Fruit fly (Drosophila melanogaster) whole organism, pupa: ENCODE measurements around the gene SelT.

Experiments
- CG10348 ChIP-seq: fragments of 200-800 bp; sonication (Bioruptor generic); IDR thresholded peaks from 2 replicates; pipeline ENCODE4 v1.3.6; 2022; ENCODE audit warnings: missing biosample characterization, missing genetic modification characterization
- CG12605 ChIP-seq: fragments of 200-800 bp; sonication (Bioruptor generic); IDR thresholded peaks from 2 replicates; pipeline ENCODE4 v1.3.6; 2022; ENCODE audit warnings: missing biosample characterization, missing genetic modification characterization
- CG13204 ChIP-seq: fragments of 200-800 bp; sonication (Bioruptor generic); optimal IDR thresholded peaks from 2 replicates; lab custom pipeline; 2018; ENCODE audit warnings: missing biosample characterization, mild to moderate bottlenecking, missing genetic modification characterization, moderate library complexity
- CG14655 ChIP-seq: fragments of 200-800 bp; sonication (Bioruptor generic); optimal IDR thresholded peaks from 3 replicates; lab custom pipeline; 2017; ENCODE audit warnings: mild to moderate bottlenecking, missing biosample characterization, missing genetic modification reagents, missing genetic modification characterization
- CG15710 ChIP-seq: fragments of 200-800 bp; sonication (Bioruptor generic); optimal IDR thresholded peaks from 2 replicates; lab custom pipeline; 2018; ENCODE audit warnings: missing biosample characterization, mild to moderate bottlenecking, missing genetic modification characterization, moderate library complexity
- CG17806 ChIP-seq: fragments of 200-800 bp; sonication (Bioruptor generic); optimal IDR thresholded peaks from 2 replicates; lab custom pipeline; 2018; ENCODE audit warnings: missing biosample characterization, mild to moderate bottlenecking, missing genetic modification characterization, moderate library complexity
- CG32121 ChIP-seq: fragments of 200-800 bp; sonication (Bioruptor generic); IDR thresholded peaks from 2 replicates; pipeline ENCODE4 v1.3.6; 2022; ENCODE audit warnings: missing biosample characterization, missing genetic modification characterization
- CG34367 ChIP-seq: fragments of 200-800 bp; sonication (Bioruptor generic); optimal IDR thresholded peaks from 2 replicates; lab custom pipeline; 2018; ENCODE audit warnings: missing biosample characterization, mild to moderate bottlenecking, missing genetic modification characterization
- CG4496 ChIP-seq: fragments of 200-800 bp; sonication (Bioruptor generic); IDR thresholded peaks from 3 replicates; pipeline ENCODE4 v1.3.6; 2022; ENCODE audit warnings: missing biosample characterization, missing genetic modification characterization
- CG8159 ChIP-seq: fragments of 200-800 bp; sonication (Bioruptor generic); optimal IDR thresholded peaks from 3 replicates; lab custom pipeline; 2018; ENCODE audit warnings: missing biosample characterization, mild to moderate bottlenecking, missing genetic modification characterization, moderate library complexity
- CG8301 ChIP-seq: fragments of 200-800 bp; sonication (Bioruptor generic); optimal IDR thresholded peaks from 2 replicates; lab custom pipeline; 2018; ENCODE audit warnings: missing biosample characterization, mild to moderate bottlenecking, missing genetic modification characterization
- CG9948 ChIP-seq: fragments of 200-800 bp; sonication (Bioruptor generic); optimal IDR thresholded peaks from 2 replicates; lab custom pipeline; 2018; ENCODE audit warnings: missing biosample characterization, mild to moderate bottlenecking, missing genetic modification characterization, moderate library complexity
- D1 ChIP-seq: fragments of 200-800 bp; sonication (Bioruptor generic); optimal IDR thresholded peaks from 2 replicates; lab custom pipeline; 2018; ENCODE audit warnings: missing biosample characterization, mild to moderate bottlenecking, missing genetic modification characterization, moderate library complexity
- EcR ChIP-seq: fragments of 200-800 bp; sonication (Bioruptor generic); optimal IDR thresholded peaks from 3 replicates; lab custom pipeline; 2019; ENCODE audit warnings: missing biosample characterization, missing genetic modification characterization, mild to moderate bottlenecking, moderate library complexity, missing genetic modification reagents
- Ets98B ChIP-seq: fragments of 200-800 bp; sonication (Bioruptor generic); IDR thresholded peaks from 2 replicates; pipeline ENCODE4 v1.3.6; 2022; ENCODE audit warnings: missing biosample characterization, missing genetic modification characterization
- Pif1A ChIP-seq: fragments of 200-800 bp; sonication (Bioruptor generic); optimal IDR thresholded peaks from 3 replicates; lab custom pipeline; 2016; ENCODE audit warnings: missing biosample characterization, missing genetic modification characterization
- Pif1B ChIP-seq: fragments of 200-800 bp; sonication (Bioruptor generic); optimal IDR thresholded peaks from 3 replicates; lab custom pipeline; 2016; ENCODE audit warnings: missing biosample characterization, missing genetic modification characterization
- Snoo ChIP-seq: fragments of 200-800 bp; sonication (Bioruptor generic); optimal IDR thresholded peaks from 3 replicates; lab custom pipeline; 2017; ENCODE audit warnings: missing biosample characterization, mild to moderate bottlenecking, missing genetic modification characterization, inconsistent platforms
- fd96Ca ChIP-seq: fragments of 200-800 bp; sonication (Bioruptor generic); IDR thresholded peaks from 3 replicates; pipeline ENCODE4 v1.3.6; 2022; ENCODE audit warnings: missing biosample characterization, missing genetic modification characterization
- gl ChIP-seq: fragments of 200-800 bp; sonication (Bioruptor generic); optimal IDR thresholded peaks from 2 replicates; lab custom pipeline; 2018; ENCODE audit warnings: missing biosample characterization, mild to moderate bottlenecking, missing genetic modification characterization
- rn ChIP-seq: fragments of 200-800 bp; sonication (Bioruptor generic); IDR thresholded peaks from 2 replicates; pipeline ENCODE4 v1.3.6; 2022; ENCODE audit warnings: missing biosample characterization, missing genetic modification characterization

Gene SelT

DNA sequence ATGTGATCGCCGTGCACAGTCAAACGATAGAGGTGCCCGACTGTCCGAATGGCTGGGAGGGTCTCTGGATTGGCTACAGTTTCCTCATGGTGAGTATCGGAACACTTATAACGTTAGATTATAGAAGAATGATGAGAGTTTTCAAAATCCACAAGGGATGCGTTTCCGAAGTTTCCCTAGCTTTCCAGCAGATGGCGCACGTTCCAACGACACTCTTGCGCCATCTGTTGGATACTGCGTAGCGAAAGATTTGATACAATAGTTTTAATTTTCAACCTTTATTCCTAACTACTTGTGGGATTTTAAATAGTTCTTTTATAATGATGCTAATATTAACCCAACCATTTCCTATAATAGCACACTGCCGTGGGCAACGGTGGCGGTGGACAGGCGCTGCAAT is 25.4 kb downstream of the SelT start:
- TF ChIP-seq fd96Ca (GFP tag; lab: Robert Waterston, UW) (no peak), CG14655 (GFP tag; lab: Kevin White, UChicago) (no peak), EcR (GFP tag; lab: Kevin White, UChicago) (no peak), CG13204 (GFP tag; lab: Kevin White, UChicago) (no peak), CG10348 (GFP tag; lab: Robert Waterston, UW) (no peak), Pif1A (GFP tag; lab: Kevin White, UChicago) (no peak), CG12605 (GFP tag; lab: Robert Waterston, UW) (no peak), rn (GFP tag; lab: Robert Waterston, UW) (no peak), CG17806 (tag; lab: Kevin White, UChicago) (no peak), CG8159 (tag; lab: Kevin White, UChicago) (no peak), Snoo (no peak), Ets98B (no peak), CG9948 (tag; lab: Kevin White, UChicago) (no peak), gl (tag; lab: Kevin White, UChicago) (no peak), CG8301 (tag; lab: Kevin White, UChicago) (no peak)

DNA sequence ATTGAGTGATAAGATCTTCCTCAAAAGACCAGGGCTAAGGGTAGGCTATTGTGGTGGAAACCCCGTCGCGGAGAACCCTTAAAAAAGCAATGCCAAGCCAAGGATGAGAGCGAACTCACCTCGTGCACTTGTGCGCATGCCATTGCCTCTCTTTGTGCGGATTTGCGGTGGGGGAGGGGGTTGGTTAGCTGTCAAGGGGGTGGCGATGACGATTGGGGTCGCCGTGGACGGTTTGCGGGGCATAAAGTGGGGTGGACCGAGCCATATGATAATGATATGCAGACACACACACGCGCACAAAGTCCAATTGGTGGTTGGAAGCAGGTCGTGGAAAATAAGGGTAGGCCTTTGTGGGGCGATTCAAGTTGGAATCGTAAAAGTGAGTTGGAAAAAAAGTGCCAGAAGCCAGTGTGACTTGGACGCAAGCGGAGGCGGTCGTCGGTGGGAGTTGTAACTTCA is 26.7 kb downstream of the SelT start, which contains the start of the genes CG14042 and SP555:
Gene CG14042, plus strand, starts transcription at position 308 of the 459 bp plus-strand sequence.
Gene SP555, plus strand, starts transcription at position 308 of the 459 bp plus-strand sequence.
- no peak for TF ChIP-seq Pif1B (GFP tag; lab: Kevin White, UChicago)
- no peak for TF ChIP-seq CG8159 (tag; lab: Kevin White, UChicago)
- TF ChIP-seq CG12605 (GFP tag; lab: Robert Waterston, UW) = no peak
- no peak for TF ChIP-seq CG13204 (GFP tag; lab: Kevin White, UChicago)
- TF ChIP-seq Pif1A (GFP tag; lab: Kevin White, UChicago) = no peak
- TF ChIP-seq fd96Ca (GFP tag; lab: Robert Waterston, UW) = 0 out of 3 replicates have a peak, but pooled peaks have one; percentile 18
- no peak for TF ChIP-seq EcR (GFP tag; lab: Kevin White, UChicago)

DNA sequence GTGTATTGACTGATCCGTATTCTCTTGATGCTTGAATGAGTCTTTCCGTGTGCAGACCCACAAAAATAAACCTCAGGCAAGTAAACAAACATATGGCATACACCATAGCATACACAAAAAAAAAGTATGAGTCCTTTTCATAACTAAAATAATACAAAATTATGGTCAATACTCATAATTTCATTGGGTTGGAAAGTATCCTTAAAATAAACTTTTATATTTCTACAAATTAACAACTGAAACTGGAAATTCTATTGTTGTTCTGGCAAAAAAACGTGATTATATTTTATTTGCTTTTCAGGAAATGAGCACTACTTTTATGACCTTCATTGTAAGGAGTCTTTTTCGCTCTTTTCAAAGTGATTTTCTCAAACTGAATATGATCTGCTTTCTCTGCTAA is 31.4 kb downstream of the SelT start:
- TF ChIP-seq CG15710 (tag; lab: Kevin White, UChicago) = no peak
- peak; percentile 14 for TF ChIP-seq CG8159 (tag; lab: Kevin White, UChicago)
- no peak for TF ChIP-seq Pif1A (GFP tag; lab: Kevin White, UChicago)
- TF ChIP-seq CG32121 = no peak
- no peak for TF ChIP-seq CG9948 (tag; lab: Kevin White, UChicago)
- TF ChIP-seq CG8301 (tag; lab: Kevin White, UChicago) = no peak

DNA sequence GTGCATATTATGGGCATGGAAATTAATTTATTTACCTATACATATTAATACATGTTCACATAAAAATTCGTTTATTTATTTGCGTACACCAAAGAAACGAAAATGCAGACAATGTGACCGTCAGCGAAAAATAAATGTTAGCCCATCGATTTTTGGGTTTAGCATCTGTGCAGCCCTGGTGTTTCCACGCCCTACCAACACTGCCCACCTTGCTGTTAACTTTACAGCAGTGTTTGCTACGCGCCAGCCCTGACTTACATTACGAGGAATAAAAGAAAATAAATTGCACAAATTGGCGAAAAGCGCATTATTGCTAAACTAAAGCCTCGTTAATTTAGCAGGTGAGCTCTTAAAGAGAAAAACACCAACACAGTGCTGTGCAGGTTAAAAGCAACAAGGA is 32.3 kb downstream of the SelT start, which contains the start of the genes CG33995, CG44000 and CG44001:
Gene CG33995, plus strand, starts transcription at position 228 of the 400 bp plus-strand sequence.
Gene CG44000, plus strand, starts transcription at position 228 of the 400 bp plus-strand sequence.
Gene CG44001, plus strand, starts transcription at position 228 of the 400 bp plus-strand sequence.
- TF ChIP-seq CG17806 (tag; lab: Kevin White, UChicago) (no peak), Ets98B (peak; percentile 5), CG4496 (GFP tag; lab: Robert Waterston, UW) (peak; percentile 41; the same call in 2 of the 3 replicates), Pif1A (GFP tag; lab: Kevin White, UChicago) (peak; percentile 7), CG8159 (tag; lab: Kevin White, UChicago) (peak; percentile 32), CG32121 (no peak), fd96Ca (GFP tag; lab: Robert Waterston, UW) (0 out of 3 replicates have a peak, but pooled peaks have one; percentile 43), CG13204 (GFP tag; lab: Kevin White, UChicago) (no peak), Snoo (peak; percentile 6), D1 (tag; lab: Kevin White, UChicago) (peak; percentile 3), Pif1B (GFP tag; lab: Kevin White, UChicago) (peak; percentile 0), CG15710 (tag; lab: Kevin White, UChicago) (peak; percentile 18), CG34367 (no peak), CG14655 (GFP tag; lab: Kevin White, UChicago) (peak; percentile 1)

DNA sequence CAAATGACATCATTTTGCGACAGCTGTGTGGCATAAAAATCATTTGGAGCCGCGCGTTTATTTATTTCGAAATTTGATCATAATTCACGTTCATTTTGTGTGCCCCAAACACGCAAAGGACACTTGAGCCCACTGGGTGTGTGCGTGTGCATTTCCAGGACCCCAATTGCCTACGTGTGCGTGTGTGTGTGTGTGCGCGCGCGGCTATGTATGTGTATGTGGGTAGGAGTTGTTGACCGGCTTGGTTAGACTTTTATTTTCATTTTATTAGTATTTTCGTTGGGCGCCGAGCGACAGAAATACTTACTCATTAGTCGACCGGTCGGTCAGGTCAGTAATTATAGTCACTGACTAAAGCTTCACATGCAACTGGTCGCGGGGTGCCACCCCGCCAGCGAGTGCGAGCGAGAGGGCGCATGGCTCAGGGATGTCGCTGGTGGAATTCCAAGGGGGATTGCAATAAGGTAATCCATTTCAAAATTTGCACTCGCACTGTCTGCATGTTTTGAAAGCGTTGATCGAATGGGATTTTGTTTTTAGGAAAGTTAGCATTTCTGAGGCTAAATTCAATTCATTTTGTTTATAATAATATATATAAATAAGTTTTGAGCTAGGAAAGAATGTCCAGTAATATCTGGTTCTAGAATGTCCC is 32.9 kb downstream of the SelT start:
- TF ChIP-seq CG12605 (GFP tag; lab: Robert Waterston, UW) (peak; percentile 68), D1 (tag; lab: Kevin White, UChicago) (no peak), EcR (GFP tag; lab: Kevin White, UChicago) (peak; percentile 87), fd96Ca (GFP tag; lab: Robert Waterston, UW) (peak; percentile 87), CG9948 (tag; lab: Kevin White, UChicago) (peak; percentile 60), CG34367 (peak; percentile 27), CG32121 (peak; percentile 82), CG8159 (tag; lab: Kevin White, UChicago) (peak; percentile 51), CG10348 (GFP tag; lab: Robert Waterston, UW) (0 out of 2 replicates have a peak, but pooled peaks have one; percentile 36), CG15710 (tag; lab: Kevin White, UChicago) (peak; percentile 61), Ets98B (peak; percentile 82), CG13204 (GFP tag; lab: Kevin White, UChicago) (peak; percentile 40), CG8301 (tag; lab: Kevin White, UChicago) (peak; percentile 60), CG17806 (tag; lab: Kevin White, UChicago) (peak; percentile 61), Pif1B (GFP tag; lab: Kevin White, UChicago) (peak; percentile 66), gl (tag; lab: Kevin White, UChicago) (peak; percentile 27), Pif1A (GFP tag; lab: Kevin White, UChicago) (peak; percentile 80), Snoo (peak; percentile 46), CG14655 (GFP tag; lab: Kevin White, UChicago) (peak; percentile 79), rn (GFP tag; lab: Robert Waterston, UW) (no peak), CG4496 (GFP tag; lab: Robert Waterston, UW) (peak; percentile 88)
- TF ChIP-seq, all 21 proteins: peak for 19
